Worm (Caenorhabditis elegans) whole organism, late embryonic: ENCODE data around the gene clpf-1.

Experiments
- C08G9.2 ChIP-seq: sonication (generic microtip); optimal IDR thresholded peaks from 2 replicates; lab custom pipeline; 2016; ENCODE audit warnings: mild to moderate bottlenecking, missing genetic modification characterization, moderate library complexity, missing compliant biosample characterization
- Y22D7AL.16 ChIP-seq: sonication (generic microtip); optimal IDR thresholded peaks from 2 replicates; lab custom pipeline; 2016; ENCODE audit warnings: missing genetic modification characterization, missing compliant biosample characterization
- ceh-30 ChIP-seq: fragments of 150-350 bp; optimal IDR thresholded peaks from 2 replicates; lab custom pipeline; 2014; ENCODE audit warnings: missing biosample characterization, missing genetic modification characterization
- dmd-4 ChIP-seq: sonication (generic microtip); optimal IDR thresholded peaks from 2 replicates; lab custom pipeline; 2016; ENCODE audit warnings: borderline replicate concordance, missing genetic modification characterization, missing compliant biosample characterization
- elt-2 ChIP-seq: sonication (generic microtip); optimal IDR thresholded peaks from 2 replicates; lab custom pipeline; 2016; ENCODE audit warnings: missing genetic modification reagents, missing genetic modification characterization, missing compliant biosample characterization
- fax-1 ChIP-seq: sonication (generic microtip); optimal IDR thresholded peaks from 2 replicates; lab custom pipeline; 2016; ENCODE audit warnings: missing genotype, missing genetic modification characterization, missing compliant biosample characterization
- fkh-10 ChIP-seq: fragments of 150-350 bp; optimal IDR thresholded peaks from 2 replicates; lab custom pipeline; 2014; ENCODE audit warnings: missing biosample characterization, missing genetic modification reagents, missing genetic modification characterization
- lim-6 ChIP-seq: sonication (generic microtip); optimal IDR thresholded peaks from 2 replicates; lab custom pipeline; 2016; ENCODE audit warnings: missing genetic modification characterization, missing compliant biosample characterization
- mec-3 ChIP-seq: sonication (generic microtip); optimal IDR thresholded peaks from 2 replicates; lab custom pipeline; 2016; ENCODE audit warnings: borderline replicate concordance, missing genetic modification characterization, missing compliant biosample characterization
- npax-4 ChIP-seq: sonication (generic microtip); optimal IDR thresholded peaks from 2 replicates; lab custom pipeline; 2016; ENCODE audit warnings: missing genetic modification characterization, missing compliant biosample characterization
- rnt-1 ChIP-seq: sonication (generic microtip); optimal IDR thresholded peaks from 2 replicates; lab custom pipeline; 2016; ENCODE audit warnings: missing genetic modification characterization, missing compliant biosample characterization
- sdc-2 ChIP-seq: sonication (generic microtip); optimal IDR thresholded peaks from 2 replicates; lab custom pipeline; 2016; ENCODE audit warnings: missing genotype, missing genetic modification characterization, missing compliant biosample characterization
- unc-86 ChIP-seq: sonication (generic microtip); optimal IDR thresholded peaks from 2 replicates; lab custom pipeline; 2016; ENCODE audit warnings: missing genetic modification characterization, missing compliant biosample characterization

DNA sequence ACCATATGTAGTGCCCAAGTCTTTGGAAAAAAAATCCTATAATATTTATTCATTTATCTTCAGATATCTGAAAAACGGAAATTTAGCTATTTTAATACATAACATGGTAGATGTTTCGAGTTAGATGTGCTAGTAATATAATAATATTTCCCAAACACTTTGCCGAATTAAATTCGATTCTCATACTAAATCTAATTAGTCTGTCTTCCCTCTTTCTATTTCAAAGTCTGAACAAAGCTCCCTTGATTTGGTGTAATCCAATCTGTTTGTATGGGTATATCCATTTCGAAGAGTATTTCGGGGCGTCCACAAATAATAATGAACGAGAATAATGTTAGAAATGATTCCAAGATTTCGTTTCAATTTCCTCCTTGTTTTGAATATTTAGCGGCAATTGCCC lies 16.9 kb downstream of the clpf-1 start:
- TF ChIP-seq sdc-2 (tag; lab: Kevin White, UChicago): no peak
- no peak for TF ChIP-seq C08G9.2 (tag; lab: Kevin White, UChicago)
- TF ChIP-seq npax-4 (tag; lab: Kevin White, UChicago): no peak
- TF ChIP-seq fkh-10 (GFP tag; lab: Kevin White, UChicago): no peak
- no peak for TF ChIP-seq fax-1 (tag; lab: Kevin White, UChicago)
- no peak for TF ChIP-seq mec-3 (tag; lab: Kevin White, UChicago)
- TF ChIP-seq rnt-1: no peak
- TF ChIP-seq elt-2: no peak
- no peak for TF ChIP-seq Y22D7AL.16 (tag; lab: Kevin White, UChicago)
- no peak for TF ChIP-seq lim-6
- TF ChIP-seq ceh-30 (tag; lab: Kevin White, UChicago): no peak
- TF ChIP-seq dmd-4 (tag; lab: Kevin White, UChicago): no peak
- no peak for TF ChIP-seq unc-86 (tag; lab: Kevin White, UChicago)
